Fruit fly (Drosophila melanogaster) whole organism, embryonic: ENCODE results near the gene CG1545.

ENCODE experiments used
- C15 ChIP-seq: fragments of 200-800 bp; sonication (Bioruptor generic); IDR thresholded peaks from 3 replicates; pipeline ENCODE4 v1.3.6; 2022; ENCODE audit warnings: missing biosample characterization, missing genetic modification characterization
- CG10959 ChIP-seq: fragments of 200-800 bp; sonication (Bioruptor generic); IDR thresholded peaks from 2 replicates; pipeline ENCODE4 v1.3.6; 2022; ENCODE audit warnings: missing biosample characterization, missing genetic modification characterization
- CG10979 ChIP-seq: fragments of 200-800 bp; sonication (Bioruptor generic); optimal IDR thresholded peaks from 2 replicates; lab custom pipeline; 2018; ENCODE audit warnings: missing biosample characterization, mild to moderate bottlenecking, missing genetic modification characterization, moderate library complexity
- CG11247 ChIP-seq: fragments of 200-800 bp; sonication (Bioruptor generic); IDR thresholded peaks from 2 replicates; pipeline ENCODE4 v1.3.6; 2022; ENCODE audit warnings: missing biosample characterization, missing genetic modification characterization
- CG13287 ChIP-seq: fragments of 200-800 bp; sonication (Bioruptor generic); IDR thresholded peaks from 2 replicates; pipeline ENCODE4 v1.3.6; 2022; ENCODE audit warnings: missing biosample characterization, missing genetic modification characterization; ENCODE audit not compliant: partially characterized antibody
- CG13424 ChIP-seq: fragments of 200-800 bp; sonication (Bioruptor generic); optimal IDR thresholded peaks from 2 replicates; lab custom pipeline; 2019; ENCODE audit warnings: missing biosample characterization, mild to moderate bottlenecking, missing genetic modification characterization, moderate library complexity
- CG13624 ChIP-seq: fragments of 200-800 bp; sonication (Bioruptor generic); optimal IDR thresholded peaks from 2 replicates; lab custom pipeline; 2016; ENCODE audit warnings: missing biosample characterization, missing genetic modification characterization
- CG14710 ChIP-seq: fragments of 200-800 bp; sonication (Bioruptor generic); optimal IDR thresholded peaks from 3 replicates; lab custom pipeline; 2019; ENCODE audit warnings: missing biosample characterization, mild to moderate bottlenecking, missing genetic modification characterization, moderate library complexity
- CG15601 ChIP-seq: fragments of 200-800 bp; sonication (Bioruptor generic); optimal IDR thresholded peaks from 3 replicates; lab custom pipeline; 2019; ENCODE audit warnings: missing biosample characterization, mild to moderate bottlenecking, missing genetic modification characterization, moderate library complexity
- CG16813 ChIP-seq: fragments of 200-800 bp; sonication (Bioruptor generic); IDR thresholded peaks from 3 replicates; pipeline ENCODE4 v1.3.6; 2022; ENCODE audit warnings: missing biosample characterization, missing genetic modification characterization; ENCODE audit not compliant: partially characterized antibody
- CG1832 ChIP-seq: fragments of 200-800 bp; sonication (Bioruptor generic); optimal IDR thresholded peaks from 2 replicates; lab custom pipeline; 2017; ENCODE audit warnings: missing biosample characterization, mild to moderate bottlenecking, missing genetic modification characterization, inconsistent platforms
- CG30020 ChIP-seq: fragments of 200-800 bp; optimal IDR thresholded peaks from 2 replicates; lab custom pipeline; 2019; ENCODE audit warnings: missing biosample characterization, mild to moderate bottlenecking, missing genetic modification characterization, moderate library complexity
- CG3995 ChIP-seq: fragments of 200-800 bp; sonication (Bioruptor generic); optimal IDR thresholded peaks from 3 replicates; lab custom pipeline; 2016; ENCODE audit warnings: missing biosample characterization, missing genetic modification characterization
- CG4707 ChIP-seq: fragments of 200-800 bp; sonication (Bioruptor generic); optimal IDR thresholded peaks from 2 replicates; lab custom pipeline; 2018; ENCODE audit warnings: missing biosample characterization, mild to moderate bottlenecking, missing genetic modification characterization, moderate library complexity
- CG5180 ChIP-seq: fragments of 200-800 bp; sonication (Bioruptor generic); optimal IDR thresholded peaks from 3 replicates; lab custom pipeline; 2017; ENCODE audit warnings: missing biosample characterization, missing genetic modification characterization, mild to moderate bottlenecking, moderate library complexity, missing genetic modification reagents
- CG8290 ChIP-seq, 3 experiments: fragments of 200-800 bp; sonication (Bioruptor generic); optimal IDR thresholded peaks; 2 replicates each; lab custom pipeline; 2016 to 2019; ENCODE audit warnings: missing biosample characterization in 3 of 3, missing genetic modification characterization in 3 of 3, mild to moderate bottlenecking in 2 of 3, moderate library complexity in 1 of 3
- CG8765 ChIP-seq: fragments of 200-800 bp; sonication (Bioruptor generic); IDR thresholded peaks from 2 replicates; pipeline ENCODE4 v1.3.6; 2022; ENCODE audit warnings: missing biosample characterization, missing genetic modification characterization
- CG9609 ChIP-seq: fragments of 200-800 bp; sonication (Bioruptor generic); optimal IDR thresholded peaks from 3 replicates; lab custom pipeline; 2016; ENCODE audit warnings: missing biosample characterization, missing genetic modification characterization
- CG9797 ChIP-seq: fragments of 200-800 bp; sonication (Bioruptor generic); optimal IDR thresholded peaks from 3 replicates; lab custom pipeline; 2018; ENCODE audit warnings: missing biosample characterization, mild to moderate bottlenecking, missing genetic modification characterization
- CG9817 ChIP-seq: fragments of 200-800 bp; sonication (Bioruptor generic); optimal IDR thresholded peaks from 2 replicates; lab custom pipeline; 2018; ENCODE audit warnings: missing biosample characterization, mild to moderate bottlenecking, missing genetic modification characterization, moderate library complexity
- CTCF ChIP-seq: fragments of 200-800 bp; sonication (Bioruptor generic); optimal IDR thresholded peaks from 2 replicates; lab custom pipeline; 2017; ENCODE audit warnings: missing biosample characterization, mild to moderate bottlenecking, missing genetic modification characterization, moderate library complexity
- Dbx ChIP-seq: fragments of 200-800 bp; sonication (Bioruptor generic); IDR thresholded peaks from 3 replicates; pipeline ENCODE4 v1.3.6; 2022; ENCODE audit warnings: missing biosample characterization, missing genetic modification characterization
- Dek ChIP-seq: fragments of 200-800 bp; sonication (Bioruptor generic); optimal IDR thresholded peaks from 3 replicates; lab custom pipeline; 2019; ENCODE audit warnings: missing biosample characterization, mild to moderate bottlenecking, missing genetic modification characterization, moderate library complexity
- Doc2 ChIP-seq: fragments of 200-800 bp; sonication (Bioruptor generic); IDR thresholded peaks from 2 replicates; pipeline ENCODE4 v1.3.6; 2022; ENCODE audit warnings: missing biosample characterization, missing genetic modification characterization
- Doc3 ChIP-seq: fragments of 200-800 bp; sonication (Bioruptor generic); IDR thresholded peaks from 3 replicates; pipeline ENCODE4 v1.3.6; 2022; ENCODE audit warnings: missing biosample characterization, missing genetic modification characterization; ENCODE audit not compliant: partially characterized antibody
- Dref ChIP-seq: fragments of 200-800 bp; sonication (Bioruptor generic); IDR thresholded peaks from 2 replicates; pipeline ENCODE4 v1.3.6; 2022; ENCODE audit warnings: missing biosample characterization, missing genetic modification characterization
- Lhr ChIP-seq: fragments of 200-800 bp; sonication (Bioruptor generic); optimal IDR thresholded peaks from 3 replicates; lab custom pipeline; 2017; ENCODE audit warnings: mild to moderate bottlenecking, missing biosample characterization, missing genetic modification reagents, missing genetic modification characterization
- MESR4 ChIP-seq: fragments of 200-800 bp; sonication (Bioruptor generic); optimal IDR thresholded peaks from 2 replicates; lab custom pipeline; 2018; ENCODE audit warnings: missing biosample characterization, mild to moderate bottlenecking, missing genetic modification characterization, moderate library complexity
- Max ChIP-seq: fragments of 200-800 bp; sonication (Bioruptor generic); optimal IDR thresholded peaks from 2 replicates; lab custom pipeline; 2016; ENCODE audit warnings: missing biosample characterization, mild to moderate bottlenecking, missing genetic modification characterization
- NC2β ChIP-seq: fragments of 200-800 bp; sonication (Bioruptor generic); optimal IDR thresholded peaks from 2 replicates; lab custom pipeline; 2016; ENCODE audit warnings: missing biosample characterization, missing genetic modification characterization
- Nf-YA ChIP-seq: fragments of 200-800 bp; sonication (Bioruptor generic); IDR thresholded peaks from 2 replicates; pipeline ENCODE4 v1.3.6; 2022; ENCODE audit warnings: missing biosample characterization, missing genetic modification characterization
- Scr ChIP-seq: fragments of 200-800 bp; sonication (Bioruptor generic); IDR thresholded peaks from 2 replicates; pipeline ENCODE4 v1.3.6; 2022; ENCODE audit warnings: missing biosample characterization, missing genetic modification characterization; ENCODE audit not compliant: partially characterized antibody
- Stat92E ChIP-seq, 3 experiments: fragments of >200 bp in 2 of 3; fragments of 200-800 bp in 1 of 3; sonication (Bioruptor generic) in 1 of 3; optimal IDR thresholded peaks; 2 replicates each; lab custom pipeline; 2017 to 2019; ENCODE audit warnings: missing biosample characterization in 3 of 3, missing genetic modification characterization in 3 of 3, mild to moderate bottlenecking in 1 of 3, moderate library complexity in 1 of 3
- Tbp ChIP-seq: fragments of >200 bp; optimal IDR thresholded peaks from 2 replicates; lab custom pipeline; 2018; ENCODE audit warnings: missing biosample characterization, missing genetic modification characterization
- ato ChIP-seq: fragments of 200-800 bp; sonication (Bioruptor generic); IDR thresholded peaks from 2 replicates; pipeline ENCODE4 v1.3.6; 2022; ENCODE audit warnings: missing biosample characterization, missing genetic modification characterization; ENCODE audit not compliant: partially characterized antibody
- bowl ChIP-seq: fragments of 200-800 bp; sonication (Bioruptor generic); IDR thresholded peaks from 2 replicates; pipeline ENCODE4 v1.3.6; 2022; ENCODE audit warnings: missing biosample characterization, missing genetic modification characterization
- cad ChIP-seq: fragments of >200 bp; optimal IDR thresholded peaks from 2 replicates; lab custom pipeline; 2017; ENCODE audit warnings: missing biosample characterization, missing genetic modification characterization
- crol ChIP-seq: fragments of 200-800 bp; sonication (Bioruptor generic); IDR thresholded peaks from 2 replicates; pipeline ENCODE4 v1.3.6; 2022; ENCODE audit warnings: missing biosample characterization, missing genetic modification characterization
- gsb ChIP-seq: fragments of 200-800 bp; sonication (Bioruptor generic); IDR thresholded peaks from 2 replicates; pipeline ENCODE4 v1.3.6; 2022; ENCODE audit warnings: missing biosample characterization, missing genetic modification characterization
- hkb ChIP-seq, 2 experiments: fragments of 200-800 bp in 1 of 2; fragments of >200 bp in 1 of 2; sonication (Bioruptor generic) in 1 of 2; IDR thresholded peaks in 1 of 2; optimal IDR thresholded peaks in 1 of 2; 2 replicates each; pipeline versions ENCODE4 v1.3.6 to Lab custom; 2017 to 2022; ENCODE audit warnings: missing biosample characterization in 1 of 2, missing genetic modification characterization in 1 of 2
- knrl ChIP-seq: fragments of 200-800 bp; sonication (Bioruptor generic); IDR thresholded peaks from 3 replicates; pipeline ENCODE4 v1.3.6; 2022; ENCODE audit warnings: missing biosample characterization, missing genetic modification characterization; ENCODE audit not compliant: partially characterized antibody
- mirr ChIP-seq: fragments of 200-800 bp; sonication (Bioruptor generic); optimal IDR thresholded peaks from 3 replicates; lab custom pipeline; 2018; ENCODE audit warnings: missing biosample characterization, mild to moderate bottlenecking, missing genetic modification characterization
- pzg ChIP-seq: fragments of 200-800 bp; sonication (Bioruptor generic); optimal IDR thresholded peaks from 3 replicates; lab custom pipeline; 2018; ENCODE audit warnings: missing biosample characterization, mild to moderate bottlenecking, missing genetic modification characterization, moderate library complexity
- sna ChIP-seq: fragments of 200-800 bp; sonication (Bioruptor generic); IDR thresholded peaks from 2 replicates; pipeline ENCODE4 v1.3.6; 2022; ENCODE audit warnings: missing biosample characterization, missing genetic modification characterization; ENCODE audit not compliant: partially characterized antibody
- stwl ChIP-seq: fragments of 200-800 bp; sonication (Bioruptor generic); optimal IDR thresholded peaks from 3 replicates; lab custom pipeline; 2018; ENCODE audit warnings: missing biosample characterization, mild to moderate bottlenecking, missing genetic modification characterization, moderate library complexity
- trh ChIP-seq: fragments of 200-800 bp; sonication (Bioruptor generic); optimal IDR thresholded peaks from 2 replicates; lab custom pipeline; 2016; ENCODE audit warnings: missing biosample characterization, missing genetic modification characterization
- unc-4 ChIP-seq: fragments of 200-800 bp; sonication (Bioruptor generic); IDR thresholded peaks from 2 replicates; pipeline ENCODE4 v1.3.6; 2022; ENCODE audit warnings: missing biosample characterization, missing genetic modification characterization; ENCODE audit not compliant: partially characterized antibody
- unpg ChIP-seq: fragments of 200-800 bp; sonication (Bioruptor generic); optimal IDR thresholded peaks from 3 replicates; lab custom pipeline; 2018; ENCODE audit warnings: missing biosample characterization, mild to moderate bottlenecking, missing genetic modification characterization, moderate library complexity
- vnd ChIP-seq: fragments of 200-800 bp; sonication (Bioruptor generic); IDR thresholded peaks from 3 replicates; pipeline ENCODE4 v1.3.6; 2022; ENCODE audit warnings: missing biosample characterization, missing genetic modification characterization; ENCODE audit not compliant: partially characterized antibody
- wek ChIP-seq: fragments of 200-800 bp; sonication (Bioruptor generic); optimal IDR thresholded peaks from 3 replicates; lab custom pipeline; 2018; ENCODE audit warnings: missing biosample characterization, mild to moderate bottlenecking, missing genetic modification characterization, moderate library complexity

Gene CG1545

DNA sequence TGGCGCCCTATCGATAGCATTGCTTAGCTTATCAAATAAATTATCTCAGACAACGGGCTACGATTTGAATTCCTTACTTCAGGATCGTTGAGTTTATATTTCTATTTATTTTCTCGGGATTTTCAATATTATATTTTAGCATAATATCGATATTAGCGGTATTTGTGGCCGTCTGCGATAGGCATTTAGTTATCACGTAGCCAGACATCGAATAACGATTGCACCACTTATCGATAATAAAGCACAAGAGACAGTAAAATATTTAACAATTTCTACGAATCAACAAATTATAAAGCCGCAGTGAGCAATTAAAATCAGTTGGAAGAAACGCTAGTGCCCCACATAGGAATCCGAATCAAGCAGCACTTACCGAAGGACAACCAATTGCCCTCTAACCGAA is 30.7 kb upstream of the CG1545 start, which contains the start of gene CG2076:
TSS of gene CG2076 (plus strand) at position 50 of the 400 bp plus-strand sequence.
- no peak for TF ChIP-seq CG15601
- no peak for TF ChIP-seq CG9817 (tag; lab: Kevin White, UChicago)
- TF ChIP-seq CG8290 (GFP tag; optimal IDR thresholded peaks at IDR 0.05; lab: Kevin White, UChicago) = no peak
- no peak for TF ChIP-seq CG8290 (tag; optimal IDR thresholded peaks at IDR 0.05; lab: Kevin White, UChicago)
- TF ChIP-seq CG14710 (tag; lab: Kevin White, UChicago) = peak; percentile 37
- no peak for TF ChIP-seq CG8765 (GFP tag; lab: Robert Waterston, UW)
- TF ChIP-seq hkb (optimal IDR thresholded peaks at IDR 0.05; lab: Kevin White, UChicago) = no peak
- TF ChIP-seq hkb (GFP tag; IDR thresholded peaks at IDR 0.05; lab: Robert Waterston, UW) = no peak
- peak; percentile 89 for TF ChIP-seq knrl (GFP tag; lab: Robert Waterston, UW)
- peak; percentile 30 for TF ChIP-seq CG3995 (GFP tag; lab: Kevin White, UChicago)
- no peak for TF ChIP-seq gsb (GFP tag; lab: Robert Waterston, UW)
- no peak for TF ChIP-seq CG1832 (GFP tag; lab: Kevin White, UChicago)
- no peak for TF ChIP-seq Tbp (GFP tag; lab: Kevin White, UChicago)
- no peak for TF ChIP-seq cad (GFP tag; lab: Kevin White, UChicago)
- no peak for TF ChIP-seq CG10959 (GFP tag; lab: Robert Waterston, UW)
- TF ChIP-seq C15 = no peak
- peak; percentile 91 for TF ChIP-seq wek
- peak; percentile 91 for TF ChIP-seq Scr (GFP tag; lab: Robert Waterston, UW)
- no peak for TF ChIP-seq Doc2 (GFP tag; lab: Robert Waterston, UW)
- peak; percentile 89 for TF ChIP-seq CG16813 (GFP tag; lab: Robert Waterston, UW)
- TF ChIP-seq NC2β = no peak
- TF ChIP-seq MESR4 (GFP tag; lab: Kevin White, UChicago) = peak; percentile 28
- peak; percentile 92 for TF ChIP-seq vnd (GFP tag; lab: Robert Waterston, UW)
- no peak for TF ChIP-seq CG13424 (tag; lab: Kevin White, UChicago)
- no peak for TF ChIP-seq Lhr
- peak; percentile 56 for TF ChIP-seq pzg (GFP tag; lab: Kevin White, UChicago)
- no peak for TF ChIP-seq CG13624 (GFP tag; lab: Kevin White, UChicago)
- TF ChIP-seq bowl (GFP tag; lab: Robert Waterston, UW) = no peak
- peak; percentile 86 for TF ChIP-seq Doc3
- TF ChIP-seq stwl (tag; lab: Kevin White, UChicago) = peak; percentile 65
- peak; percentile 94 for TF ChIP-seq CG13287 (GFP tag; lab: Robert Waterston, UW)
- no peak for TF ChIP-seq Dek (tag; lab: Kevin White, UChicago)
- TF ChIP-seq unc-4 (GFP tag; lab: Robert Waterston, UW) = peak; percentile 84
- TF ChIP-seq mirr (GFP tag; lab: Kevin White, UChicago) = no peak
- TF ChIP-seq CG10979 (tag; lab: Kevin White, UChicago) = no peak
- peak; percentile 87 for TF ChIP-seq Dref (GFP tag; lab: Robert Waterston, UW)
- TF ChIP-seq CG5180 (GFP tag; lab: Kevin White, UChicago) = no peak
- no peak for TF ChIP-seq Max (GFP tag; lab: Kevin White, UChicago)
- no peak for TF ChIP-seq CG9797 (GFP tag; lab: Kevin White, UChicago)
- no peak for TF ChIP-seq Nf-YA (GFP tag; lab: Robert Waterston, UW)
- no peak for TF ChIP-seq CG11247
- no peak for TF ChIP-seq CG30020 (tag; lab: Kevin White, UChicago)
- TF ChIP-seq crol (GFP tag; lab: Robert Waterston, UW) = no peak
- TF ChIP-seq CTCF (GFP tag; lab: Kevin White, UChicago) = no peak
- no peak for TF ChIP-seq Stat92E (GFP tag; optimal IDR thresholded peaks at IDR 0.05; lab: Kevin White, UChicago)
- no peak for TF ChIP-seq trh (GFP tag; lab: Kevin White, UChicago)
- TF ChIP-seq Dbx (GFP tag; lab: Robert Waterston, UW) = no peak
- peak; percentile 93 for TF ChIP-seq sna (GFP tag; lab: Robert Waterston, UW)
- no peak for TF ChIP-seq unpg
- no peak for TF ChIP-seq CG9609 (GFP tag; lab: Kevin White, UChicago)
- no peak for TF ChIP-seq CG4707 (GFP tag; lab: Kevin White, UChicago)
- peak; percentile 83 for TF ChIP-seq ato (GFP tag; lab: Robert Waterston, UW)
